Fruit fly (Drosophila melanogaster): Measurements from ENCODE around the gene CG5466.

CG5466 gene

dm6 chr3R:20579816-20580215 lies 37.9 kb upstream of the CG5466 start, which contains the start of the genes EloB and Srp14:
EloB (minus strand) TSS chr3R:20579850.
Srp14 (plus strand) TSS chr3R:20580115.
- TF ChIP-seq CG1647 (GFP tag; optimal IDR thresholded peaks at IDR 0.05), result peak; percentile 83
- TF ChIP-seq CG4617 (GFP tag; optimal IDR thresholded peaks at IDR 0.05; ENCODE audit: borderline replicate concordance), result peak; percentile 95
- no peak for TF ChIP-seq CG14965 (GFP tag; optimal IDR thresholded peaks at IDR 0.05; ENCODE audit: borderline replicate concordance)
- TF ChIP-seq CG13123 (GFP tag; optimal IDR thresholded peaks at IDR 0.05), result peak; percentile 59
- peak; percentile 39 for TF ChIP-seq CG4282 (GFP tag; optimal IDR thresholded peaks at IDR 0.05)
- peak; percentile 70 for TF ChIP-seq CG11398 (GFP tag; optimal IDR thresholded peaks at IDR 0.05)
- TF ChIP-seq sqz (GFP tag; optimal IDR thresholded peaks at IDR 0.05), result no peak
- peak; percentile 51; the same call in 1 of the 3 replicates for TF ChIP-seq CG11560 (tag; IDR thresholded peaks at IDR 0.05)
- peak; percentile 89 for TF ChIP-seq nmo (GFP tag; optimal IDR thresholded peaks at IDR 0.05)
- no peak for TF ChIP-seq nau (GFP tag; optimal IDR thresholded peaks at IDR 0.05)
- peak; percentile 78 for TF ChIP-seq dmrt11E (tag; optimal IDR thresholded peaks at IDR 0.05)
- TF ChIP-seq CG2678 (tag; optimal IDR thresholded peaks at IDR 0.05), result peak; percentile 84
- TF ChIP-seq CG9437 (GFP tag; optimal IDR thresholded peaks at IDR 0.05), result peak; percentile 47
- peak; percentile 61 for TF ChIP-seq Six4 (GFP tag; optimal IDR thresholded peaks at IDR 0.05)
- TF ChIP-seq CG2199 (GFP tag; IDR thresholded peaks at IDR 0.05), result no peak; the same call in 2 of the 3 replicates
- TF ChIP-seq hbn (GFP tag; IDR thresholded peaks at IDR 0.05; ENCODE audit: partially characterized antibody), result peak; percentile 97
- peak; percentile 93 for TF ChIP-seq trem (tag; optimal IDR thresholded peaks at IDR 0.05)
- peak; percentile 64 for TF ChIP-seq Oli (tag; optimal IDR thresholded peaks at IDR 0.05)
- TF ChIP-seq tin (GFP tag; optimal IDR thresholded peaks at IDR 0.05), result peak; percentile 86
- TF ChIP-seq CG7357 (GFP tag; IDR thresholded peaks at IDR 0.05), result peak; percentile 71; the same call in 1 of the 3 replicates
- TF ChIP-seq CG17829 (tag; optimal IDR thresholded peaks at IDR 0.05), result peak; percentile 90
- no peak for TF ChIP-seq CG11504 (tag; optimal IDR thresholded peaks at IDR 0.05)
- TF ChIP-seq CG10366 (GFP tag; IDR thresholded peaks at IDR 0.05), result peak; percentile 66
- peak; percentile 66 for TF ChIP-seq CG18011 (GFP tag; optimal IDR thresholded peaks at IDR 0.05)
- no peak for TF ChIP-seq psq (GFP tag; optimal IDR thresholded peaks at IDR 0.05)
- TF ChIP-seq Fer2 (tag; optimal IDR thresholded peaks at IDR 0.05), result peak; percentile 84
- peak; percentile 96 for TF ChIP-seq CG6791 (GFP tag; IDR thresholded peaks at IDR 0.05; ENCODE audit: partially characterized antibody)
- peak; percentile 78 for TF ChIP-seq az2 (GFP tag; optimal IDR thresholded peaks at IDR 0.05)
- TF ChIP-seq CG7745 (tag; optimal IDR thresholded peaks at IDR 0.05), result peak; percentile 33
- no peak for TF ChIP-seq sim (GFP tag; IDR thresholded peaks at IDR 0.05)
- TF ChIP-seq CG12299 (tag; optimal IDR thresholded peaks at IDR 0.05), result peak; percentile 81
- TF ChIP-seq gsb (GFP tag; IDR thresholded peaks at IDR 0.05), result 0 out of 2 replicates have a peak, but pooled peaks have one; percentile 18
- no peak for TF ChIP-seq Gsc (GFP tag; IDR thresholded peaks at IDR 0.05)
- peak; percentile 87 for TF ChIP-seq gem (tag; optimal IDR thresholded peaks at IDR 0.05)
- TF ChIP-seq lmd (GFP tag; IDR thresholded peaks at IDR 0.05), result peak; percentile 78
- peak; percentile 77 for TF ChIP-seq Camta (GFP tag; optimal IDR thresholded peaks at IDR 0.05)
- TF ChIP-seq CG14710 (tag; optimal IDR thresholded peaks at IDR 0.05), result peak; percentile 95
- TF ChIP-seq Sox102F (GFP tag; optimal IDR thresholded peaks at IDR 0.05), result no peak
- peak; percentile 67 to 71 for TF ChIP-seq chif (GFP tag; optimal IDR thresholded peaks at IDR 0.05)
- peak; percentile 58 for TF ChIP-seq maf-S (GFP tag; optimal IDR thresholded peaks at IDR 0.05)
- peak; percentile 86 for TF ChIP-seq NFAT (GFP tag; IDR thresholded peaks at IDR 0.05)
- peak; percentile 69 for TF ChIP-seq CG14441 (GFP tag; IDR thresholded peaks at IDR 0.05)
- peak in 1 of 3 experiments; percentile 77 for TF ChIP-seq lola (GFP tag; optimal IDR thresholded peaks at IDR 0.05)
- TF ChIP-seq bbx (GFP tag; IDR thresholded peaks at IDR 0.05; ENCODE audit: partially characterized antibody), result peak; percentile 96
- no peak for TF ChIP-seq CG10274 (GFP tag; optimal IDR thresholded peaks at IDR 0.05)
- peak; percentile 65 for TF ChIP-seq CG1792 (GFP tag; optimal IDR thresholded peaks at IDR 0.05)
- peak; percentile 87 for TF ChIP-seq CG8924 (tag; optimal IDR thresholded peaks at IDR 0.05)
- no peak for TF ChIP-seq br (optimal IDR thresholded peaks at IDR 0.05)
- TF ChIP-seq B-H1 (GFP tag; IDR thresholded peaks at IDR 0.05), result peak; percentile 43; the same call in 2 of the 3 replicates
- peak; percentile 67 for TF ChIP-seq CG2202 (tag; optimal IDR thresholded peaks at IDR 0.05)
